Fruit fly (Drosophila melanogaster) whole organism: Measurements from ENCODE around the gene CG44532.

ENCODE experiments used
- pan ChIP-seq: fragments of >200 bp; optimal IDR thresholded peaks from 2 replicates; lab custom pipeline; 2017
- psq ChIP-seq: fragments of >200 bp; optimal IDR thresholded peaks from 2 replicates; lab custom pipeline; 2017

DNA sequence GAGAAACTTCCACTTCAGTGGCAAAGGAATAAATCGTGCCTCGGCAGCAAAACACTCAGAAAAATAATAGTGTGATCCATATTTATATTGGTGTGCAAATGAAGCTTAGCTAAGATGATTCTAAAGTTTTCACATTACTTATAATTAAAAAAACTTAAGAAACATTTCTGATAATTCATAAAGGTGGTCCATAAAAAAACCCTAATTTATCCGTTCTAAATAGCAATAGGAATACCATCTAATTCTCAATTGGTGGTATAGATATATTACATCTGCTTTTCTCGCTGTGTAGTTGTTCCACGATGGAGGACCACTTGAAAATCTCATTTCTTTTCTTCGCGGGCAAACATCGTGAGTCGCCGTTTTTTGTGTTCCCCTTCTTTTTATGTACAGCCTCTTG, 6.8 kb upstream of the CG44532 start:
- TF ChIP-seq psq (no peak), pan (no peak)
